Worm (Caenorhabditis elegans): ENCODE measurements around the gene del-7.

DNA sequence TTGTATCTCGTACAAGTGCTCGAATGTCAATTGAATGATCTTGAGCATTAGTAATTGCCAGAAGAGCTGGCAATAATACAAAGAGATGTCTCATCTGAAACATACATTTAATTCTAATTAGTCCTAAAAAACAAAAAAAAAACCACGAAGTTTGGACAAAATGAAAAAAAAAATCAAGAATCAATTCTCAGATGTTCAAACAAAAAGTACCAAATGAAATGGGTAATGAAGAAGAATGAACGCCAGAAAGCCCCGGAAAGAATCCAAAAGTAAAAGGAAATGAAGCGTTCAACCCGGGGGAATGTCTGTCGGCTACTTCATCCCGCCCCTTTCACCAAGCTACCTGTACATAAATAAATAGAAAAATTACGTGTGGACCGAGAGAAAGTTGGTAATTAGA is 42.3 kb upstream of the del-7 start, which contains the start of gene F33D4.6:
- TF ChIP-seq ama-1 (optimal IDR thresholded peaks at IDR 0.05) (no peak), nhr-42 (GFP tag; IDR thresholded peaks at IDR 0.05) (no peak), lin-15B (tag; optimal IDR thresholded peaks at IDR 0.05) (no peak), nhr-237 (tag; optimal IDR thresholded peaks at IDR 0.05) (no peak), fkh-10 (GFP tag; optimal IDR thresholded peaks at IDR 0.05) (no peak), ztf-11 (tag; optimal IDR thresholded peaks at IDR 0.05) (no peak), sdz-12 (GFP tag; optimal IDR thresholded peaks at IDR 0.05) (no peak), tra-1 (GFP tag; IDR thresholded peaks at IDR 0.05) (no peak)

All from whole organism, L4 larva.